Worm (Caenorhabditis elegans) whole organism, L1 larva: ENCODE measurements around the gene srg-3.

Experiments used
- alr-1 ChIP-seq: fragments of 200-800 bp; sonication (Bioruptor generic); optimal IDR thresholded peaks from 2 replicates; lab custom pipeline; 2018; ENCODE audit warnings: borderline replicate concordance, mild to moderate bottlenecking, missing genetic modification characterization, missing compliant biosample characterization
- grh-1 ChIP-seq: fragments of 200-800 bp; sonication (Bioruptor generic); IDR thresholded peaks from 2 replicates; pipeline ENCODE4 v1.3.6; 2022; ENCODE audit warnings: missing genetic modification reagents, missing genetic modification characterization, missing compliant biosample characterization
- mdl-1 ChIP-seq, 2 experiments: fragments of 150-350 bp; optimal IDR thresholded peaks; 2 replicates each; lab custom pipeline; 2014 to 2017; ENCODE audit warnings: missing biosample characterization in 2 of 2, missing genetic modification characterization in 2 of 2, inconsistent platforms in 1 of 2
- nhr-47 ChIP-seq: sonication (generic microtip); optimal IDR thresholded peaks from 2 replicates; lab custom pipeline; 2016; ENCODE audit warnings: mild to moderate bottlenecking, missing genetic modification characterization, moderate library complexity, missing compliant biosample characterization
- nhr-76 ChIP-seq: sonication (generic microtip); optimal IDR thresholded peaks from 2 replicates; lab custom pipeline; 2017; ENCODE audit warnings: missing biosample characterization, missing genetic modification characterization
- pqm-1 ChIP-seq: sonication (generic microtip); optimal IDR thresholded peaks from 3 replicates; lab custom pipeline; 2017; ENCODE audit warnings: missing biosample characterization, missing genetic modification characterization
- snpc-4 ChIP-seq: fragments of 150-350 bp; optimal IDR thresholded peaks from 2 replicates; lab custom pipeline; 2014; ENCODE audit warnings: missing biosample characterization, missing genetic modification characterization
- unc-30 ChIP-seq: sonication (generic microtip); optimal IDR thresholded peaks from 2 replicates; lab custom pipeline; 2017; ENCODE audit warnings: missing biosample characterization, missing genetic modification characterization
- unc-62 ChIP-seq: fragments of 150-350 bp; optimal IDR thresholded peaks from 2 replicates; lab custom pipeline; 2014; ENCODE audit warnings: missing biosample characterization, missing genetic modification reagents, missing genetic modification characterization
- vab-15 ChIP-seq: sonication (generic microtip); optimal IDR thresholded peaks from 2 replicates; lab custom pipeline; 2017; ENCODE audit warnings: missing genotype, mild to moderate bottlenecking, missing genetic modification characterization, missing compliant biosample characterization
- zag-1 ChIP-seq: fragments of 150-350 bp; optimal IDR thresholded peaks from 2 replicates; lab custom pipeline; 2014; ENCODE audit warnings: missing biosample characterization, missing genetic modification characterization

ce11 chrIII:6285890-6286289 lies 15.7 kb upstream of the srg-3 start, which contains the start of gene gadr-3:
- no peak for TF ChIP-seq grh-1 (GFP tag; lab: Robert Waterston, UW)
- no peak for TF ChIP-seq nhr-76 (tag; lab: Kevin White, UChicago)
- TF ChIP-seq pqm-1 (tag; lab: Kevin White, UChicago): no peak
- no peak for TF ChIP-seq zag-1 (tag; lab: Kevin White, UChicago)
- no peak for TF ChIP-seq mdl-1 (tag; optimal IDR thresholded peaks at IDR 0.05; lab: Kevin White, UChicago)
- TF ChIP-seq unc-62 (GFP tag; lab: Kevin White, UChicago): no peak
- TF ChIP-seq unc-30 (tag; lab: Kevin White, UChicago): no peak
- TF ChIP-seq snpc-4 (tag; lab: Kevin White, UChicago): no peak
- no peak for TF ChIP-seq alr-1 (tag; lab: Kevin White, UChicago)
- no peak for TF ChIP-seq nhr-47 (tag; lab: Kevin White, UChicago)
- no peak for TF ChIP-seq vab-15 (tag; lab: Kevin White, UChicago)
